Worm (Caenorhabditis elegans) whole organism, early embryonic: ENCODE measurements around the gene cup-16.

ENCODE experiments used
- B0310.2 ChIP-seq: sonication (generic microtip); optimal IDR thresholded peaks from 2 replicates; lab custom pipeline; 2016; ENCODE audit warnings: mild to moderate bottlenecking, missing genetic modification characterization, missing compliant biosample characterization
- F13C5.2 ChIP-seq: sonication (generic microtip); optimal IDR thresholded peaks from 2 replicates; lab custom pipeline; 2017; ENCODE audit warnings: mild to moderate bottlenecking, missing genetic modification characterization, inconsistent platforms, missing compliant biosample characterization
- aly-1 ChIP-seq: sonication (generic microtip); optimal IDR thresholded peaks from 2 replicates; lab custom pipeline; 2016; ENCODE audit warnings: missing genetic modification characterization, missing compliant biosample characterization
- ama-1 ChIP-seq: fragments of 150-350 bp; optimal IDR thresholded peaks from 2 replicates; lab custom pipeline; 2014
- ceh-13 ChIP-seq: fragments of 200-800 bp; sonication (Bioruptor generic); optimal IDR thresholded peaks from 2 replicates; lab custom pipeline; 2018; ENCODE audit warnings: mild to moderate bottlenecking, missing genetic modification characterization, missing compliant biosample characterization
- ceh-36 ChIP-seq: sonication (generic microtip); optimal IDR thresholded peaks from 2 replicates; lab custom pipeline; 2016; ENCODE audit warnings: missing genetic modification characterization, inconsistent platforms, missing compliant biosample characterization
- flt-1 ChIP-seq: fragments of 200-800 bp; sonication (Bioruptor generic); IDR thresholded peaks from 2 replicates; pipeline ENCODE4 v1.3.6; 2022; ENCODE audit warnings: missing genetic modification characterization, missing compliant biosample characterization
- hmbx-1 ChIP-seq: sonication (generic microtip); optimal IDR thresholded peaks from 2 replicates; lab custom pipeline; 2016; ENCODE audit warnings: mild to moderate bottlenecking, missing genetic modification characterization, missing compliant biosample characterization
- hmg-4 ChIP-seq: fragments of 200-800 bp; sonication (Bioruptor generic); optimal IDR thresholded peaks from 2 replicates; lab custom pipeline; 2018; ENCODE audit warnings: mild to moderate bottlenecking, missing genetic modification characterization, missing compliant biosample characterization
- hnd-1 ChIP-seq: sonication (generic microtip); optimal IDR thresholded peaks from 2 replicates; lab custom pipeline; 2016; ENCODE audit warnings: missing genetic modification characterization, missing compliant biosample characterization
- pes-1 ChIP-seq: fragments of 200-800 bp; sonication (Bioruptor generic); IDR thresholded peaks from 2 replicates; pipeline ENCODE4 v1.3.6; 2022; ENCODE audit warnings: missing genetic modification reagents, missing genetic modification characterization, missing compliant biosample characterization
- scrt-1 ChIP-seq: fragments of 200-800 bp; sonication (Bioruptor generic); IDR thresholded peaks from 2 replicates; pipeline ENCODE4 v1.3.6; 2022; ENCODE audit warnings: missing genetic modification characterization, missing compliant biosample characterization
- sea-1 ChIP-seq: fragments of 200-800 bp; sonication (Bioruptor generic); conservative IDR thresholded peaks from 2 replicates; pipeline ENCODE4 v1.3.6; 2022; ENCODE audit warnings: missing genetic modification characterization, missing compliant biosample characterization
- tbx-11 ChIP-seq: fragments of 200-800 bp; sonication (Bioruptor generic); IDR thresholded peaks from 2 replicates; pipeline ENCODE4 v1.3.6; 2022; ENCODE audit warnings: missing genetic modification characterization, missing compliant biosample characterization
- tbx-37 ChIP-seq: fragments of 200-800 bp; sonication (Bioruptor generic); conservative IDR thresholded peaks from 2 replicates; pipeline ENCODE4 v1.3.6; 2022; ENCODE audit warnings: missing genetic modification reagents, missing genetic modification characterization, missing compliant biosample characterization
- tra-4 ChIP-seq: sonication (generic microtip); optimal IDR thresholded peaks from 2 replicates; lab custom pipeline; 2017; ENCODE audit warnings: missing genetic modification characterization, missing compliant biosample characterization

Gene cup-16

DNA sequence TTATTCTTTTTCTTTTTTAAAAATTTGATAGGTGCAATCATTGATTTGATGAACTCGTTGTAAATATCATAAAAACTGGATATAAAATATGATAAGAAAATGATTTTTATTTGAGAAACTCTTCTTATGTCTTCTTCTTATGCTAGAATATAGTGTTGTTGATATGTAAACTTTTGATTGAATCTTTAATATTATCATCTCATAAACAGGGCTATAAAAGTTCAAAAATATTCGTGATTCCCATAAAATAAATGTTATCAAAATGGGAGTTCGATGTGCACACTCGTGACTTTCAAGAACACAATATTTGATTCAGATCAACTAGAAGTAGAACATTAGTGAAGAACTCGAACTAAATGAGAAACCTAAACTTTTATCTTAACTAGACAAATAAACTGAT is 32.0 kb downstream of the cup-16 start:
- TF ChIP-seq hnd-1 (no peak), ama-1 (lab: Kevin White, UChicago) (no peak), sea-1 (no peak), ceh-13 (GFP tag; lab: Kevin White, UChicago) (no peak), hmg-4 (GFP tag; lab: Kevin White, UChicago) (no peak), F13C5.2 (tag; lab: Kevin White, UChicago) (no peak), ceh-36 (tag; lab: Kevin White, UChicago) (no peak), scrt-1 (GFP tag; lab: Robert Waterston, UW) (no peak), tbx-11 (GFP tag; lab: Robert Waterston, UW) (no peak), aly-1 (no peak), pes-1 (GFP tag; lab: Robert Waterston, UW) (no peak)

DNA sequence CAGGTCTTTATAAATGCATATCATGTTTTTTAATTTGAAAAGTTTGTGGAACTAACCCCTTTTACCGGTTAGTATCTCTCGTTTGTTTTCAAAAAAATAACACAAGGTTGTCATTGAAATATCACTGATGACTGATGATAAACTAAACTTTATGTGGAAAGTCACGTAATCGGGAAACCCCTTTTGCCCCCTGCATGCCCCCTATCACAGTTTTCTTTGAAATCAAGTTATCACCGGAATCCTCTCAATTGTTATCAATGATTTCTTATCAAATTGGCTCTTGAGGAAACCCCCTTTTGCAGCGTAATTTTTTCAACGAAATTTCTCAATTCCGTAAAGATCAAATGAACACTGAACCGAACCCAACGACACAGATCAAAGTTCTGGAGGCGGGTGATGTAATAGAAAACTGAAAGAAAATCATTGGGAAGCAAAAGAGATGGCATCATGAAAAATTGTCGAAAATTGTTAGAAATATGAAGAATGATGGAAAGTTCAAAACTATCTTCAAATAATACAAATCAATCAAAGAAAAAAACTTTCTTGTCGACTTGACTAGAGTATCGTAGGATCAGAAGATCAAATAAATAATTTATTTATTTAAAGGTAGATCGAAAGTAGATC is 33.5 kb downstream of the cup-16 start:
- TF ChIP-seq aly-1 (no peak), tbx-11 (GFP tag; lab: Robert Waterston, UW) (no peak), ceh-13 (GFP tag; lab: Kevin White, UChicago) (no peak), B0310.2 (tag; lab: Kevin White, UChicago) (no peak), tbx-37 (GFP tag; lab: Robert Waterston, UW) (no peak), hmbx-1 (tag; lab: Kevin White, UChicago) (no peak)

DNA sequence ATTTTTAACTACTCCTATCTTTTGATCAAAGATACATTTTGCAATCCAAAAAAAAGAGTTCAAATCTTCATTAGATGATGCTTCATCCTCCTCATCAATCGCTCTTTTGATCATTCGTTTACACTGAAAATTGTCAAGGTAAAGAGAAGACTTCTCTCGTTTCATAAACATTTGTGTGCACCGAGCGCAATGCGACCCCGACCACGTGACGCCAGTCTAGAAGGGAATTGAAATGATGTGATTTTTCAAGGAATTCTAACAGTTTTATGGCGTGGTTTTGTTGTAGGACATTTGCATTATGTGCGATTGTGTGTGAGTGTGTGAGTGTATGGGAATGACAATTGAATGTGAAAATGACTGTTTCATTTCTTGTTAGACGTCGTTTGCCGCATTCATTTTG is 34.3 kb downstream of the cup-16 start:
- TF ChIP-seq tbx-11 (GFP tag; lab: Robert Waterston, UW), result no peak

DNA sequence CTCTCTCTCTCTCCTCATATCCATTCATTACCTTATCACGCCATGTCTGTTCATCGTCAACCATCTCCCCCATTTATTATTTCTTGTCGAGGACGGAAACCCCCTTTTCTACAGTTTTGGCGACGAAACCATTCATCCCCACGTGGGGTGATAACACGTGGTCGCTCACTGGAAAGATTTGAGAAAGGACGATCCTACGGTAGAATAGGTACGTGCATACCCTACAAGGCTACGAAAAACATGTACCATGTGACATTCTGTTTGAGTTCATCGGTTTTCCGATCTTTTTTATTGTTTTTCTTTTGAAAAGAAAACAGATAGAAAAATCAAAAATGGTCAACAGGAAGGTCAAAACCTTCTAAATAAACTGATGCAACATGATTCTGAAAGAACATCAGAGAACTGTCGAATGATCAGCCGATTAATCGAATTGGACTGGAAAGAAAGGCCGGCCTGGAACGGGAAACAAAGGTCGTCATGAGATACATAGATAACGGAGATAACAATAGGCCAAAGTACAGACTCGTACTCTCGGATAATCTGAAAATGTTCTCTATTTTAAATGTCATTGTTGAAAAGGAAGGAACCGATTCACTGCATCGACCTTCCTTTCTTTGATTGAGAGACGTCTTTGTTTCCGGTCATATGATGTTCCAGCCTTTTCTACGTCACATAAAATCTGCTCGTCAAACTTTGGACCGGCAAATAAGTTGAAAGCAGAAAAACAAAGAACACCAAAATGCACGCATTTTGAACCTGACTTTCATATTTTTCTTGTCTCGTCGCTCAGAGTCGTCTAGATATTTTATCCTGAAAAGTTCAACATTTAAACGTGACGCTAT is 35.3 kb downstream of the cup-16 start:
- no peak for TF ChIP-seq flt-1 (GFP tag; lab: Robert Waterston, UW)
- TF ChIP-seq aly-1, result no peak
- TF ChIP-seq tra-4 (tag; lab: Kevin White, UChicago), result no peak
- TF ChIP-seq B0310.2 (tag; lab: Kevin White, UChicago), result no peak
- no peak for TF ChIP-seq F13C5.2 (tag; lab: Kevin White, UChicago)
- TF ChIP-seq ceh-36 (tag; lab: Kevin White, UChicago), result no peak

DNA sequence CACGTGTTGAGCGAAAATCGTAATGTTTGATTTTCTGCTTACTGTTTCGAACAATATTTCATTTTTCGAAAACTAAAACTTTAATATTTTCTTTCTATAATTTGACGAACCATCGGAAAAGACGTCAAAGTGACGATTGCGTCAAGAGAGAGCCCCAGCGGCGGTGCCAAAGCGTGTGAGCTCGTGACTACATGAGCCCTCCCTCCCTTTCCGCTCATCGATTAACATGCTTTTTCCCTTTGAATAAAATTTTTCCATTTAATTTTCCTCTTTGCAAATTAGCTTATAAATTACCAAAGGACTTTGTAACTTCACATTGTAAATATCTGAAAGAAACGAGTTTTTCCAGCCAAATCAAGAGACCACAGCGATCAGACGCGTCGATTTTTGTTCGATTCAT is 36.0 kb downstream of the cup-16 start:
- TF ChIP-seq flt-1 (GFP tag; lab: Robert Waterston, UW), result no peak
- no peak for TF ChIP-seq tbx-37 (GFP tag; lab: Robert Waterston, UW)
- TF ChIP-seq hmbx-1 (tag; lab: Kevin White, UChicago), result no peak
- no peak for TF ChIP-seq tra-4 (tag; lab: Kevin White, UChicago)
- no peak for TF ChIP-seq ama-1 (lab: Kevin White, UChicago)
- TF ChIP-seq tbx-11 (GFP tag; lab: Robert Waterston, UW), result no peak
- no peak for TF ChIP-seq pes-1 (GFP tag; lab: Robert Waterston, UW)
- TF ChIP-seq ceh-36 (tag; lab: Kevin White, UChicago), result no peak
- no peak for TF ChIP-seq aly-1
- TF ChIP-seq F13C5.2 (tag; lab: Kevin White, UChicago), result no peak
- no peak for TF ChIP-seq ceh-13 (GFP tag; lab: Kevin White, UChicago)

DNA sequence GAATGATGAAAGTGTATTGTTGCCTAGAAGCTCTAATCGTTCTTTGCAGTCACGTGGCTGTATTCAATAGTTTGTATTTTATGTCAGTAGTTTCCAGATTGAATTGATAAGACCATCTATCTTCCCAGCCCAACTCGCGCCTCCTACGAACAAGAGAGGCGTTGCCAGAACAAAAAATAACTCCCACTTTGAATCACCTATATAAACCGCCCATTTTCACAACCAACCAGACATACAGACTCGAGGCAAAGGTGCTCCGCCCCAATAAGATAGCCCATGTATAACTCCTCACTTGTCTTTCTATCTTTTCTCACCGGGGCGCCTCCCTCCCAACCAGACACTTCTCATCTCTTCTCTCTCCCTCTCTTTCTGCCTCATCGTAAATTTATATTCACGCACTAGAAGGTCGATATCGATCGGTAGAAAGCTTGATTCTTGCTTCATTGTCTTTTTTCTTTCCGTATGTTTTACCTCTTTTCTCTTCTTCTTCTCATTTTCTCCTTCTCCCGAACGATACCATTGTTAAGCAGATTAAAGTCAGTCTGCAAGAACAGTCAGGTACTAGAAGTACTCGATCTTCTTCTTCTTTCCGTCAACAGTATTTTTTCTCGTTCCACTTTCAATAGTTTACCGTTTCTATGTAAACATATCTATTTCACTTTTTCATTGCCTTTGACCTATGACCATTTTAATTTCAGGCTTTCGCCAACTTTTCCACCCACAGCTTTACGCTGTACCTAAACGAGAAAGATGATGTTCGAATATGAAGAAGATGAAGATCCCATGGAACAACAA is 36.6 kb downstream of the cup-16 start, which contains the start of gene mak-1:
Gene mak-1, plus strand, starts transcription at position 693 of the 795 bp plus-strand sequence.
- TF ChIP-seq hmg-4 (GFP tag; lab: Kevin White, UChicago) (peak; percentile 6), ceh-36 (tag; lab: Kevin White, UChicago) (no peak)

DNA sequence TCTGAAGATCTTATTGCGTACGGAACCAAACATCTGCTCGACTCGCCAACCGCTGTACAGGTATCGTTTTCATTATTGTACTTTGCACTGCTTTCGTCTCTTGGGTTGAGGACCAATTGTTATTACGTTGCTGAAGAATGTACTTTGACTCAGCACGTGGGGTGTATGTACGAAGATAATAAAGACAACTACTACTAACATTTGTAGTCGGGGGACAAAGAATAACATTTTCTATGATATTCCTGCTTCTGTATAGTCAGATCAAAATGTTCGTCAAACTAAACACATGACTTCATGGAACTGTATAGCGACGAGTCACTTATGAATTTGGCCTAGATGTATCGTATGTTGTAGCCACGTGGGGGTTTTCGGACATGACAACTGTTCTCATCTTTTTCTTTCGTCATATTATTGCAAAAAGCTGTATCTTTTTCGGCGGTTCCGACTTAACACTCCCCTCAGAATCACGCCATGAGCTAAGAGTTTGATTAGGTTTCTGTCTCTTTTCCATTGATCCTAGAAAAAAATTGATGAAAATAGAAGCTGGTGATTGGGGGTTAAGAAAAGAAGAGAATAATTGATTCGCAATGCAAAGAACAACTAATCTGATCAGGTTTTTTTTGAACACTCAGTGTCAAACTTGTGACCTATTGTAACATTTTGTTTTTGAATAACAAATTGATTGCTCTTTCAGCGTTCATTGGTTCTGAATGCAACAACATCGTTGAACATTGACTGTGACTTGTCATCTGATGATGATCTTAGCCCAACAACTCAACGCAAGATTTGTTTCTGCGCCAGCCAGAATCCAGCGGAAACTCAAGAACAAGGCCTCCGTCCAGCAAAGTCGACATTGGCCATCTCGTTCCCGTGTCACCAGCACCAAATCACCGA is 37.8 kb downstream of the cup-16 start:
- no peak for TF ChIP-seq aly-1
- no peak for TF ChIP-seq pes-1 (GFP tag; lab: Robert Waterston, UW)
